Worm (Caenorhabditis elegans) whole organism, L1 larva: ENCODE data around the gene papl-1.

Source experiments
- ama-1 ChIP-seq: fragments of 150-350 bp; optimal IDR thresholded peaks from 2 replicates; lab custom pipeline; 2014
- egl-27 ChIP-seq, 2 experiments: fragments of 150-350 bp in 1 of 2; sonication (generic microtip); optimal IDR thresholded peaks; 3 replicates each; lab custom pipeline; 2017 to 2018; ENCODE audit warnings: missing biosample characterization in 2 of 2, missing genetic modification characterization in 2 of 2, missing genetic modification reagents in 2 of 2
- lin-13 ChIP-seq: fragments of 150-350 bp; optimal IDR thresholded peaks from 2 replicates; lab custom pipeline; 2014; ENCODE audit warnings: missing biosample characterization, missing genetic modification reagents, missing genetic modification characterization
- mdl-1 ChIP-seq, 2 experiments: fragments of 150-350 bp; optimal IDR thresholded peaks; 2 replicates each; lab custom pipeline; 2014 to 2017; ENCODE audit warnings: missing biosample characterization in 2 of 2, missing genetic modification characterization in 2 of 2, inconsistent platforms in 1 of 2
- unc-30 ChIP-seq: sonication (generic microtip); optimal IDR thresholded peaks from 2 replicates; lab custom pipeline; 2017; ENCODE audit warnings: missing biosample characterization, missing genetic modification characterization
- zip-4 ChIP-seq: fragments of 200-800 bp; sonication (Bioruptor generic); optimal IDR thresholded peaks from 2 replicates; lab custom pipeline; 2018; ENCODE audit warnings: mild to moderate bottlenecking, missing genetic modification characterization, moderate library complexity, missing compliant biosample characterization

- TF ChIP-seq mdl-1 (tag; optimal IDR thresholded peaks at IDR 0.05; lab: Kevin White, UChicago) (no peak), lin-13 (no peak), unc-30 (tag; lab: Kevin White, UChicago) (no peak), zip-4 (GFP tag; lab: Kevin White, UChicago) (no peak), ama-1 (no peak), egl-27 (tag; optimal IDR thresholded peaks at IDR 0.05; lab: Kevin White, UChicago) (no peak)
These were observed 40.9 kb downstream of the papl-1 start, which contains the start of gene str-181 for ce11 chrV:12718622-12719021.
